Worm (Caenorhabditis elegans): ENCODE measurements around the gene mam-3.

DNA sequence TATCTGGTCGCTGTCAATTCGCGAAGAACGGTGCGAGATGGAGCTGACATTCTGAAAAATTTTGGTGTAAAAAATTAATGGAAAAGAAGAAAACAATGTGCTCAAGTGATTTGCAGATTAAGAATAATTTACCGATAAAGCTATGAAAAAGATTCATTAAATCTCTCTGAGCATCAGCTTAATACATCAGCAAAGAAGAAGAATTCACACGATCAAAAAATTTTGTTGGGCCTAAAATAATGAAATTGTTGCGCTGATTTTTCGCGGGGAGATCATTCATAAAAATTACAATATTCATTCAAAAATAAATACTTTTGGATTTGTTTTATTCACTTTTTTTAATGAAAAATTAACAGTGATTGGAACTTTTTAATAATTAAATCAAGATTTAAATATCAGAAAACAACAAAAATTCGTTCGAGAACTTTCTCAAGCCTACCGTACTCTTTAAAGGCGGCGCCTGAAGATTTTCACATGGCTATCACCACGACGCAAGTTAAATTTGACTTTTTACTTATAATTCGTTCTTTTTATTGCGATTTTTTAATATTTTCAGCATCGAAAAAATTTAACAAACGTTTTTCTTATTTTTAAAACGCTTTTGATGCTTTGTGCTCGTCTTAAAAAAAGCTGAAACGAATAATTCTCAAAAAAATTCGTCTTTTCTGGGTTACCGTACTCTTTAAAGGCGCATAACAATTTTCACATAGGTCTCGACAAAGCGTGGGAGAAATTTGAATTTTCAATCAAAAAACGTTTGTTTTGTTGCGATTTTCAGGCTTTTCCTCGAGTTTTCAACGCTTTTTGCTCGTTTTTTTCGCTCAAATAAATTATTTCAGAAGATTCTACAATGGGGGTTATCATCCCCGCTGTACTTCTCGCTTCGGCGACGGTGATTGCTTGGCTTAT, 44.5 kb downstream of the mam-3 start, which contains the start of the genes memi-2 and cyp-31A5:
- no peak for TF ChIP-seq flt-1 (GFP tag; IDR thresholded peaks at IDR 0.05)
- no peak for TF ChIP-seq tbx-11 (GFP tag; IDR thresholded peaks at IDR 0.05)
- TF ChIP-seq B0310.2 (tag; optimal IDR thresholded peaks at IDR 0.05) = no peak
- TF ChIP-seq ceh-13 (GFP tag; optimal IDR thresholded peaks at IDR 0.05) = no peak
- TF ChIP-seq F13C5.2 (tag; optimal IDR thresholded peaks at IDR 0.05) = no peak
- TF ChIP-seq ama-1 (optimal IDR thresholded peaks at IDR 0.05) = no peak
- TF ChIP-seq tra-4 (tag; optimal IDR thresholded peaks at IDR 0.05) = no peak
- TF ChIP-seq tbx-37 (GFP tag; conservative IDR thresholded peaks at IDR 0.05) = no peak
- TF ChIP-seq aly-1 (tag; optimal IDR thresholded peaks at IDR 0.05) = no peak

All from whole organism, early embryonic.